Fruit fly (Drosophila melanogaster) whole organism, adult: ENCODE results near the gene CG14989.

Experiments used
- CG11617 ChIP-seq: fragments of 200-800 bp; sonication (Bioruptor generic); optimal IDR thresholded peaks from 2 replicates; lab custom pipeline; 2017; ENCODE audit warnings: mild to moderate bottlenecking, missing biosample characterization, missing genetic modification reagents, missing genetic modification characterization
- CG12768 ChIP-seq: fragments of 200-800 bp; sonication (Bioruptor generic); optimal IDR thresholded peaks from 2 replicates; lab custom pipeline; 2017; ENCODE audit warnings: missing biosample characterization, missing genetic modification characterization, mild to moderate bottlenecking, moderate library complexity, missing genetic modification reagents
- CG14711 ChIP-seq: fragments of 200-800 bp; sonication (Bioruptor generic); optimal IDR thresholded peaks from 2 replicates; lab custom pipeline; 2018; ENCODE audit warnings: missing biosample characterization, mild to moderate bottlenecking, missing genetic modification characterization, moderate library complexity
- CG1620 ChIP-seq: fragments of 200-800 bp; sonication (Bioruptor generic); optimal IDR thresholded peaks from 2 replicates; lab custom pipeline; 2016; ENCODE audit warnings: missing biosample characterization, missing genetic modification characterization
- CG33017 ChIP-seq: fragments of 200-800 bp; sonication (Bioruptor generic); optimal IDR thresholded peaks from 2 replicates; lab custom pipeline; 2018; ENCODE audit warnings: missing biosample characterization, mild to moderate bottlenecking, missing genetic modification characterization, moderate library complexity
- CG5204 ChIP-seq: fragments of 200-800 bp; sonication (Bioruptor generic); optimal IDR thresholded peaks from 2 replicates; lab custom pipeline; 2016; ENCODE audit warnings: missing biosample characterization, missing genetic modification characterization
- CG7045 ChIP-seq: fragments of 200-800 bp; sonication (Bioruptor generic); optimal IDR thresholded peaks from 2 replicates; lab custom pipeline; 2017; ENCODE audit warnings: missing biosample characterization, mild to moderate bottlenecking, missing genetic modification characterization
- CG7101 ChIP-seq: fragments of 200-800 bp; sonication (Bioruptor generic); optimal IDR thresholded peaks from 2 replicates; lab custom pipeline; 2018; ENCODE audit warnings: missing biosample characterization, mild to moderate bottlenecking, missing genetic modification characterization, moderate library complexity
- Clk ChIP-seq: fragments of 200-800 bp; sonication (Bioruptor generic); optimal IDR thresholded peaks from 2 replicates; lab custom pipeline; 2017; ENCODE audit warnings: missing biosample characterization, missing genetic modification characterization
- Crg-1 ChIP-seq: fragments of 200-800 bp; sonication (Bioruptor generic); optimal IDR thresholded peaks from 2 replicates; lab custom pipeline; 2016; ENCODE audit warnings: missing biosample characterization, missing genetic modification characterization
- Hr96 ChIP-seq: fragments of 200-800 bp; sonication (Bioruptor generic); optimal IDR thresholded peaks from 2 replicates; lab custom pipeline; 2016; ENCODE audit warnings: missing biosample characterization, missing genetic modification characterization
- Mnt ChIP-seq: fragments of 200-800 bp; sonication (Bioruptor generic); optimal IDR thresholded peaks from 2 replicates; lab custom pipeline; 2016; ENCODE audit warnings: missing biosample characterization, mild to moderate bottlenecking, missing genetic modification characterization
- bab1 ChIP-seq: fragments of 200-800 bp; sonication (Bioruptor generic); optimal IDR thresholded peaks from 3 replicates; lab custom pipeline; 2019; ENCODE audit warnings: missing biosample characterization, mild to moderate bottlenecking, missing genetic modification characterization, moderate library complexity
- cic ChIP-seq: fragments of 200-800 bp; sonication (Bioruptor generic); optimal IDR thresholded peaks from 2 replicates; lab custom pipeline; 2017; ENCODE audit warnings: missing biosample characterization, mild to moderate bottlenecking, missing genetic modification characterization, moderate library complexity
- cnc ChIP-seq, 2 experiments: fragments of >200 bp; optimal IDR thresholded peaks; 2 replicates each; lab custom pipeline; 2017
- kay ChIP-seq: fragments of 200-800 bp; sonication (Bioruptor generic); peaks from one replicate; lab custom pipeline; 2016; ENCODE audit warnings: missing biosample characterization, missing genetic modification characterization, borderline replicate concordance
- ovo ChIP-seq: fragments of 200-800 bp; sonication (Bioruptor generic); optimal IDR thresholded peaks from 2 replicates; lab custom pipeline; 2016; ENCODE audit warnings: missing biosample characterization, missing genetic modification characterization
- pad ChIP-seq: fragments of 200-800 bp; sonication (Bioruptor generic); optimal IDR thresholded peaks from 3 replicates; lab custom pipeline; 2017; ENCODE audit warnings: missing biosample characterization, missing genetic modification characterization, mild to moderate bottlenecking, moderate library complexity, missing genetic modification reagents
- tj ChIP-seq: fragments of 200-800 bp; sonication (Bioruptor generic); optimal IDR thresholded peaks from 3 replicates; lab custom pipeline; 2017; ENCODE audit warnings: missing biosample characterization, mild to moderate bottlenecking, missing genetic modification characterization, moderate library complexity
- toe ChIP-seq: fragments of 200-800 bp; sonication (Bioruptor generic); optimal IDR thresholded peaks from 2 replicates; lab custom pipeline; 2016; ENCODE audit warnings: missing biosample characterization, missing genetic modification characterization

Gene CG14989

dm6 chr3L:4092705-4093257 lies 5.4 kb downstream of the CG14989 start, which contains the start of gene CG14990:
Gene CG14990 (plus strand): TSS chr3L:4093207.
- no peak for TF ChIP-seq CG5204 (GFP tag; lab: Kevin White, UChicago)
- peak; percentile 60 for TF ChIP-seq kay

- TF ChIP-seq CG7101 (tag; lab: Kevin White, UChicago) (no peak), bab1 (GFP tag; lab: Kevin White, UChicago) (no peak), Mnt (GFP tag; lab: Kevin White, UChicago) (no peak), CG33017 (no peak), pad (no peak)
Measured at dm6 chr3L:4096546-4096945, 9.2 kb downstream of the CG14989 start.

- TF ChIP-seq cic (peak; percentile 92), Hr96 (GFP tag; lab: Kevin White, UChicago) (no peak), CG11617 (GFP tag; lab: Kevin White, UChicago) (no peak), CG33017 (no peak), CG7045 (no peak)
Measured at dm6 chr3L:4099194-4099593, 11.8 kb downstream of the CG14989 start.

- TF ChIP-seq CG7101 (tag; lab: Kevin White, UChicago), result peak; percentile 39
- TF ChIP-seq CG14711 (tag; lab: Kevin White, UChicago), result peak; percentile 33
- peak; percentile 38 for TF ChIP-seq ovo (GFP tag; lab: Kevin White, UChicago)
- TF ChIP-seq Crg-1 (GFP tag; lab: Kevin White, UChicago), result no peak
- TF ChIP-seq CG7045, result no peak
- peak; percentile 98 for TF ChIP-seq cic
- peak; percentile 41 for TF ChIP-seq tj
- no peak for TF ChIP-seq CG11617 (GFP tag; lab: Kevin White, UChicago)
- peak; percentile 36 for TF ChIP-seq pad
- TF ChIP-seq CG1620, result no peak
- TF ChIP-seq Mnt (GFP tag; lab: Kevin White, UChicago), result peak; percentile 94
- peak; percentile 67 for TF ChIP-seq bab1 (GFP tag; lab: Kevin White, UChicago)
- peak; percentile 93 for TF ChIP-seq kay
- peak; percentile 39 for TF ChIP-seq CG33017
- TF ChIP-seq cnc (optimal IDR thresholded peaks at IDR 0.05; lab: Kevin White, UChicago), result no peak
- no peak for TF ChIP-seq CG5204 (GFP tag; lab: Kevin White, UChicago)
- peak; percentile 11 for TF ChIP-seq Hr96 (GFP tag; lab: Kevin White, UChicago)
- peak; percentile 25 for TF ChIP-seq toe (GFP tag; lab: Kevin White, UChicago)
- TF ChIP-seq Clk, result peak; percentile 25
- peak; percentile 33 for TF ChIP-seq CG12768 (GFP tag; lab: Kevin White, UChicago)
Measured at dm6 chr3L:4102496-4103257, 15.3 kb downstream of the CG14989 start, which contains the start of gene CG14995. Gene CG14995 (minus strand): TSS chr3L:4103256.

dm6 chr3L:4103258-4104247 lies 16.2 kb downstream of the CG14989 start, which contains the start of gene Fit1:
Gene Fit1 (plus strand): TSS chr3L:4103564.
- TF ChIP-seq CG1620 (no peak), tj (peak; percentile 43), Crg-1 (GFP tag; lab: Kevin White, UChicago) (peak; percentile 47), Clk (no peak), Mnt (GFP tag; lab: Kevin White, UChicago) (peak; percentile 76), Hr96 (GFP tag; lab: Kevin White, UChicago) (peak; percentile 22), CG12768 (GFP tag; lab: Kevin White, UChicago) (peak; percentile 85), toe (GFP tag; lab: Kevin White, UChicago) (no peak), bab1 (GFP tag; lab: Kevin White, UChicago) (no peak), CG7045 (peak; percentile 21), kay (peak; percentile 69), cnc (optimal IDR thresholded peaks at IDR 0.05; lab: Kevin White, UChicago) (no peak), CG11617 (GFP tag; lab: Kevin White, UChicago) (peak; percentile 60), ovo (GFP tag; lab: Kevin White, UChicago) (peak; percentile 51), CG5204 (GFP tag; lab: Kevin White, UChicago) (no peak), pad (peak; percentile 37), CG33017 (no peak), cic (peak; percentile 95), CG7101 (tag; lab: Kevin White, UChicago) (no peak), CG14711 (tag; lab: Kevin White, UChicago) (no peak)

- no peak for TF ChIP-seq CG1620
- no peak for TF ChIP-seq CG14711 (tag; lab: Kevin White, UChicago)
- peak; percentile 35 for TF ChIP-seq CG12768 (GFP tag; lab: Kevin White, UChicago)
- peak; percentile 94 for TF ChIP-seq kay
- no peak for TF ChIP-seq toe (GFP tag; lab: Kevin White, UChicago)
- TF ChIP-seq pad, result no peak
- peak; percentile 72 for TF ChIP-seq cic
- no peak for TF ChIP-seq bab1 (GFP tag; lab: Kevin White, UChicago)
Measured at dm6 chr3L:4107120-4107519, 19.7 kb downstream of the CG14989 start.
